Fruit fly (Drosophila melanogaster): ENCODE results near the gene Ucp4C.

Ucp4C gene

DNA sequence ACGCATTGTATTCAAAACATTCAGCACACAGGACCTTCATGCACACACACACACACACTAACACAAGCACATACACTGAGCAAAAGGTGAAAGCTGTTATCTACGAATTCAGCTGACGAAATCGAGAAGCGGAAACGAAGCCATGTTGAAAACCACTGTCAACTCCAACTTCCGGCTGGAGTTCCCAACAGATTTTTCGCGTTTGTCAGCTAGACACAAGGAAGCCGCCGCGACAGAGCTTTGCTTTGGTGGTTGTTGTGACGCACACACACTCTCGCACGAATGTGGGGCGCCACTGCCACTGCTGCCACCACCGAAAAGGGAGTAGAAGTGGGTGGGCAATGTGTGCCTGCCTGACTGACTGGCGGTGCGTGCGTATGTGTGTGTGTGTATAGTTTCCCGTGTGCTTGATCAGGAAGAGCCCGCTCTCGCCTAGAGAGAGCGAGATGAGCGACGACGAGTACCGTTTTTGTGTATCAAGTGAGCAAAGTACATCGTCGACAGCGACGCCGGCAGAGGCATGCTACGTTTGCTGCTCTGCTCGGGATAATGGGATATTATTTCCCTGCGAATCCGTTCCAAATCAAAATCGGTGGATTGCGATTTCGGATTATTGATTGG is 29.4 kb downstream of the Ucp4C start (continued):
- TF ChIP-seq CG12155 (GFP tag; optimal IDR thresholded peaks at IDR 0.05) (no peak), klu (GFP tag; IDR thresholded peaks at IDR 0.05) (no peak), pzg (GFP tag; optimal IDR thresholded peaks at IDR 0.05) (peak; percentile 13), CG15696 (tag; optimal IDR thresholded peaks at IDR 0.05) (peak; percentile 20), mam (GFP tag; optimal IDR thresholded peaks at IDR 0.05) (no peak), CG8765 (GFP tag; IDR thresholded peaks at IDR 0.05) (peak; percentile 28; the same call in 1 of the 2 replicates), aop (GFP tag; IDR thresholded peaks at IDR 0.05) (0 out of 2 replicates have a peak, but pooled peaks have one; percentile 3), CG5245 (GFP tag; optimal IDR thresholded peaks at IDR 0.05) (no peak)

DNA sequence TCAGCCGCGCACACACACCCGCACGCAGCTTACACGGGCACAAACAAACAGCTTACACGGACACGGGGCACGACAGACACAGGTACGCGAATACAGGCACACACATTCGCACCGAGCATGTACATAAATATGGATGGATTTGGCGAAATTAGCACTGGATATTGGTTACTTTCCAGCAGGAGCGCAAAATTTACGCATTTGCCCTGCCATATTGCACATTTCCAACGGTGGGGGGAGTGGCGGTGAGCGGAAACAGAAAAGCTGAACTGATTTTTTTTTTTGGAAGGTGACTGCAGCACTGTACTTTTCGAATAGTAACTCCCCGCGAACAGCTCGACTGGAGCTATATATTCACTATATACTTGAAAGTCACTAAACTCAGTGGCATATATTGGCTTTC is 30.0 kb downstream of the Ucp4C start:
- TF ChIP-seq sens (GFP tag): peak; percentile 63
- TF ChIP-seq yki (optimal IDR thresholded peaks at IDR 0.05): no peak
- TF ChIP-seq crol (GFP tag; IDR thresholded peaks at IDR 0.05): peak; percentile 58
- TF ChIP-seq sqz (GFP tag; optimal IDR thresholded peaks at IDR 0.05): peak; percentile 0

DNA sequence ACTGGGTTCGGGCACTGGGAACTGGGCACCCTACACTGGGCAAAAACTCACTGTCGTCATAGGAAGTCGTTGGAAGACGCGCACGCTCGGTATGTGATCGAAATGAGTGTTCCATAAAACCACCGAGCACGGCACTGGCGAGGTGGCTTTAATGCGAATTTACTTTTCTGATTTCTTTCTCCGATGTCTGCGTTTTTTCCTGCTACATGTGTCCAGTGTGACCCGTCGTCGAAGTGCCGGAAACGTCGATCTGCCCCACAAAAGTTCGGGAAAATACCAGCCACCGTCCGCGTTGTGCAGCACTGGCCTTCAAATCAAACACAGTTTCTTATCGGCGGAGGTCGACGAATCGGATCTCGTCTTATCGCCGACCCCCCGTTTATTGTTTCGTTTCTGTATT is 30.9 kb downstream of the Ucp4C start, which contains the start of gene Kdm5:
Kdm5 (minus strand) TSS at position 255 of the 400 bp plus-strand sequence.
- TF ChIP-seq CG1792 (GFP tag; optimal IDR thresholded peaks at IDR 0.05) (no peak), CG14710 (tag; optimal IDR thresholded peaks at IDR 0.05) (peak; percentile 46), CG8478 (optimal IDR thresholded peaks at IDR 0.05) (no peak), grau (tag; optimal IDR thresholded peaks at IDR 0.05) (no peak), CG32772 (GFP tag; IDR thresholded peaks at IDR 0.05) (no peak), Gsc (GFP tag; IDR thresholded peaks at IDR 0.05) (no peak), YL-1 (GFP tag; optimal IDR thresholded peaks at IDR 0.05) (peak; percentile 65), aop (GFP tag; IDR thresholded peaks at IDR 0.05) (no peak), CG8089 (GFP tag; optimal IDR thresholded peaks at IDR 0.05) (peak; percentile 2), D19B (GFP tag; optimal IDR thresholded peaks at IDR 0.05) (no peak), kay (GFP tag; optimal IDR thresholded peaks at IDR 0.05) (no peak), slou (GFP tag; optimal IDR thresholded peaks at IDR 0.05) (no peak), inv (GFP tag; IDR thresholded peaks at IDR 0.05; ENCODE audit: partially characterized antibody) (0 out of 2 replicates have a peak, but pooled peaks have one; percentile 20), Hr78 (GFP tag; optimal IDR thresholded peaks at IDR 0.05) (peak in 1 of 2 experiments; percentile 80), CG4404 (GFP tag; IDR thresholded peaks at IDR 0.05) (peak; percentile 38; the same call in 1 of the 2 replicates), B-H2 (GFP tag; optimal IDR thresholded peaks at IDR 0.05) (peak; percentile 41), CG4328 (GFP tag; optimal IDR thresholded peaks at IDR 0.05) (peak; percentile 36), pfk (GFP tag; optimal IDR thresholded peaks at IDR 0.05) (no peak), Doc3 (GFP tag; IDR thresholded peaks at IDR 0.05; ENCODE audit: partially characterized antibody) (no peak), Scr (GFP tag; IDR thresholded peaks at IDR 0.05; ENCODE audit: partially characterized antibody) (peak; percentile 34), br (optimal IDR thresholded peaks at IDR 0.05) (no peak), Optix (GFP tag; IDR thresholded peaks at IDR 0.05) (no peak), Sox102F (GFP tag; optimal IDR thresholded peaks at IDR 0.05) (no peak), CG1647 (GFP tag; optimal IDR thresholded peaks at IDR 0.05) (no peak), CG15696 (tag; optimal IDR thresholded peaks at IDR 0.05) (no peak), CG18476 (GFP tag; optimal IDR thresholded peaks at IDR 0.05) (no peak), CG13894 (tag; optimal IDR thresholded peaks at IDR 0.05) (no peak), twi (tag; optimal IDR thresholded peaks at IDR 0.05) (peak; percentile 15), CG31365 (tag; optimal IDR thresholded peaks at IDR 0.05) (no peak), gt (GFP tag; IDR thresholded peaks at IDR 0.05) (no peak), D (optimal IDR thresholded peaks at IDR 0.05) (peak; percentile 24), D (GFP tag; optimal IDR thresholded peaks at IDR 0.05) (no peak), gfzf (GFP tag; optimal IDR thresholded peaks at IDR 0.05) (peak; percentile 84), sima (GFP tag; optimal IDR thresholded peaks at IDR 0.05) (no peak), disco-r (GFP tag; optimal IDR thresholded peaks at IDR 0.05) (no peak), Dip2 (GFP tag; IDR thresholded peaks at IDR 0.05) (no peak), hb (GFP tag; IDR thresholded peaks at IDR 0.05; ENCODE audit: partially characterized antibody) (no peak), sens (GFP tag) (peak; percentile 53), CG1529 (GFP tag; optimal IDR thresholded peaks at IDR 0.05) (no peak)
